Worm (Caenorhabditis elegans) whole organism, early embryonic: ENCODE data around the gene let-23.

Experiments
- B0310.2 ChIP-seq: sonication (generic microtip); optimal IDR thresholded peaks from 2 replicates; lab custom pipeline; 2016; ENCODE audit warnings: mild to moderate bottlenecking, missing genetic modification characterization, missing compliant biosample characterization
- F13C5.2 ChIP-seq: sonication (generic microtip); optimal IDR thresholded peaks from 2 replicates; lab custom pipeline; 2017; ENCODE audit warnings: mild to moderate bottlenecking, missing genetic modification characterization, inconsistent platforms, missing compliant biosample characterization
- aly-1 ChIP-seq: sonication (generic microtip); optimal IDR thresholded peaks from 2 replicates; lab custom pipeline; 2016; ENCODE audit warnings: missing genetic modification characterization, missing compliant biosample characterization
- ama-1 ChIP-seq: fragments of 150-350 bp; optimal IDR thresholded peaks from 2 replicates; lab custom pipeline; 2014
- ceh-13 ChIP-seq: fragments of 200-800 bp; sonication (Bioruptor generic); optimal IDR thresholded peaks from 2 replicates; lab custom pipeline; 2018; ENCODE audit warnings: mild to moderate bottlenecking, missing genetic modification characterization, missing compliant biosample characterization
- ceh-36 ChIP-seq: sonication (generic microtip); optimal IDR thresholded peaks from 2 replicates; lab custom pipeline; 2016; ENCODE audit warnings: missing genetic modification characterization, inconsistent platforms, missing compliant biosample characterization
- ets-7 ChIP-seq: sonication (generic microtip); optimal IDR thresholded peaks from 2 replicates; lab custom pipeline; 2016; ENCODE audit warnings: missing genotype, missing genetic modification characterization, missing compliant biosample characterization
- flt-1 ChIP-seq: fragments of 200-800 bp; sonication (Bioruptor generic); IDR thresholded peaks from 2 replicates; pipeline ENCODE4 v1.3.6; 2022; ENCODE audit warnings: missing genetic modification characterization, missing compliant biosample characterization
- hmbx-1 ChIP-seq: sonication (generic microtip); optimal IDR thresholded peaks from 2 replicates; lab custom pipeline; 2016; ENCODE audit warnings: mild to moderate bottlenecking, missing genetic modification characterization, missing compliant biosample characterization
- hmg-4 ChIP-seq: fragments of 200-800 bp; sonication (Bioruptor generic); optimal IDR thresholded peaks from 2 replicates; lab custom pipeline; 2018; ENCODE audit warnings: mild to moderate bottlenecking, missing genetic modification characterization, missing compliant biosample characterization
- hnd-1 ChIP-seq: sonication (generic microtip); optimal IDR thresholded peaks from 2 replicates; lab custom pipeline; 2016; ENCODE audit warnings: missing genetic modification characterization, missing compliant biosample characterization
- pes-1 ChIP-seq: fragments of 200-800 bp; sonication (Bioruptor generic); IDR thresholded peaks from 2 replicates; pipeline ENCODE4 v1.3.6; 2022; ENCODE audit warnings: missing genetic modification reagents, missing genetic modification characterization, missing compliant biosample characterization
- scrt-1 ChIP-seq: fragments of 200-800 bp; sonication (Bioruptor generic); IDR thresholded peaks from 2 replicates; pipeline ENCODE4 v1.3.6; 2022; ENCODE audit warnings: missing genetic modification characterization, missing compliant biosample characterization
- sea-1 ChIP-seq: fragments of 200-800 bp; sonication (Bioruptor generic); conservative IDR thresholded peaks from 2 replicates; pipeline ENCODE4 v1.3.6; 2022; ENCODE audit warnings: missing genetic modification characterization, missing compliant biosample characterization
- tbx-11 ChIP-seq: fragments of 200-800 bp; sonication (Bioruptor generic); IDR thresholded peaks from 2 replicates; pipeline ENCODE4 v1.3.6; 2022; ENCODE audit warnings: missing genetic modification characterization, missing compliant biosample characterization
- tbx-37 ChIP-seq: fragments of 200-800 bp; sonication (Bioruptor generic); conservative IDR thresholded peaks from 2 replicates; pipeline ENCODE4 v1.3.6; 2022; ENCODE audit warnings: missing genetic modification reagents, missing genetic modification characterization, missing compliant biosample characterization
- tra-4 ChIP-seq: sonication (generic microtip); optimal IDR thresholded peaks from 2 replicates; lab custom pipeline; 2017; ENCODE audit warnings: missing genetic modification characterization, missing compliant biosample characterization

Gene let-23

ce11 chrII:9197212-9197611 lies at the start of gene let-23:
Gene let-23, plus strand, starts transcription at chrII:9197512.
- TF ChIP-seq hmbx-1 (tag; lab: Kevin White, UChicago) (no peak), tbx-37 (GFP tag; lab: Robert Waterston, UW) (no peak), ets-7 (no peak), hnd-1 (tag; lab: Kevin White, UChicago) (no peak)

- TF ChIP-seq pes-1 (GFP tag; lab: Robert Waterston, UW) (no peak), F13C5.2 (tag; lab: Kevin White, UChicago) (no peak), aly-1 (tag; lab: Kevin White, UChicago) (no peak), sea-1 (GFP tag; lab: Robert Waterston, UW) (no peak), ets-7 (no peak), scrt-1 (GFP tag; lab: Robert Waterston, UW) (no peak), ama-1 (lab: Kevin White, UChicago) (no peak), hnd-1 (tag; lab: Kevin White, UChicago) (no peak), ceh-36 (tag; lab: Kevin White, UChicago) (no peak), B0310.2 (no peak), tra-4 (tag; lab: Kevin White, UChicago) (no peak), tbx-37 (GFP tag; lab: Robert Waterston, UW) (no peak), hmg-4 (GFP tag; lab: Kevin White, UChicago) (no peak), ceh-13 (GFP tag; lab: Kevin White, UChicago) (no peak), tbx-11 (GFP tag; lab: Robert Waterston, UW) (no peak), flt-1 (GFP tag; lab: Robert Waterston, UW) (no peak), hmbx-1 (tag; lab: Kevin White, UChicago) (no peak)
Observed at ce11 chrII:9148079-9148478, 49.2 kb upstream of the let-23 start.

ce11 chrII:9152231-9152630 lies 45.1 kb upstream of the let-23 start, which contains the start of gene col-78:
Gene col-78, plus strand, starts transcription at chrII:9152531.
- no peak for TF ChIP-seq pes-1 (GFP tag; lab: Robert Waterston, UW)
- TF ChIP-seq ets-7: no peak
- TF ChIP-seq hmg-4 (GFP tag; lab: Kevin White, UChicago): no peak
- no peak for TF ChIP-seq hmbx-1 (tag; lab: Kevin White, UChicago)
- TF ChIP-seq ama-1 (lab: Kevin White, UChicago): no peak
- TF ChIP-seq sea-1 (GFP tag; lab: Robert Waterston, UW): no peak
- TF ChIP-seq ceh-13 (GFP tag; lab: Kevin White, UChicago): no peak
- TF ChIP-seq B0310.2: no peak
- no peak for TF ChIP-seq tbx-11 (GFP tag; lab: Robert Waterston, UW)
- no peak for TF ChIP-seq hnd-1 (tag; lab: Kevin White, UChicago)
- no peak for TF ChIP-seq tra-4 (tag; lab: Kevin White, UChicago)
- TF ChIP-seq aly-1 (tag; lab: Kevin White, UChicago): no peak
- no peak for TF ChIP-seq F13C5.2 (tag; lab: Kevin White, UChicago)
- no peak for TF ChIP-seq ceh-36 (tag; lab: Kevin White, UChicago)
- no peak for TF ChIP-seq tbx-37 (GFP tag; lab: Robert Waterston, UW)
- no peak for TF ChIP-seq scrt-1 (GFP tag; lab: Robert Waterston, UW)
- no peak for TF ChIP-seq flt-1 (GFP tag; lab: Robert Waterston, UW)

ce11 chrII:9154339-9154738 lies 43.0 kb upstream of the let-23 start:
- no peak for TF ChIP-seq scrt-1 (GFP tag; lab: Robert Waterston, UW)
- TF ChIP-seq pes-1 (GFP tag; lab: Robert Waterston, UW): no peak
- TF ChIP-seq B0310.2: no peak
- TF ChIP-seq flt-1 (GFP tag; lab: Robert Waterston, UW): no peak
- no peak for TF ChIP-seq ama-1 (lab: Kevin White, UChicago)
- no peak for TF ChIP-seq hmg-4 (GFP tag; lab: Kevin White, UChicago)

ce11 chrII:9156277-9156676 lies 41.0 kb upstream of the let-23 start:
- TF ChIP-seq flt-1 (GFP tag; lab: Robert Waterston, UW) (no peak), ets-7 (no peak), ceh-36 (tag; lab: Kevin White, UChicago) (no peak), tra-4 (tag; lab: Kevin White, UChicago) (no peak), tbx-37 (GFP tag; lab: Robert Waterston, UW) (no peak), hnd-1 (tag; lab: Kevin White, UChicago) (no peak), sea-1 (GFP tag; lab: Robert Waterston, UW) (no peak), ceh-13 (GFP tag; lab: Kevin White, UChicago) (no peak), pes-1 (GFP tag; lab: Robert Waterston, UW) (no peak), B0310.2 (no peak), aly-1 (tag; lab: Kevin White, UChicago) (no peak), scrt-1 (GFP tag; lab: Robert Waterston, UW) (no peak)

ce11 chrII:9157125-9157524 lies 40.2 kb upstream of the let-23 start:
- TF ChIP-seq hmg-4 (GFP tag; lab: Kevin White, UChicago): no peak
- TF ChIP-seq flt-1 (GFP tag; lab: Robert Waterston, UW): no peak
- TF ChIP-seq ceh-13 (GFP tag; lab: Kevin White, UChicago): no peak
- no peak for TF ChIP-seq hnd-1 (tag; lab: Kevin White, UChicago)
- no peak for TF ChIP-seq aly-1 (tag; lab: Kevin White, UChicago)
- TF ChIP-seq hmbx-1 (tag; lab: Kevin White, UChicago): no peak

DNA sequence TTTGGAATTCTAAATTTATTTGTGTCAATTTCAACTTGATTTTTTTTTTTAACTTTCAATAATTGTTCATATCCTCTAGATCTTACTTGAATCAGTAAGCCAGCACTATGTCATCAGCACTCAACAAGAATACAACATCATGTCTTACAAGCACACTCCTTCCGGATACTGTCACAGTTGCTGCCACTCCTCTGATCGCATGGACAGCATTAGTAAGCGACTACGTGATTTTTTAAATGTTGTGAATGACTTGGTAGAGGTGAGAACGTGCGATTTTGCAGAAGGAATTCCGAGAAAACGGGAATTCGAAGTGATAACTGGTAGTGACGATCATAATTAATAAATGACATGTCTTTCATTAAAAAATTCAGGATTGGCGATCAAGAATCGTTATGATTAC lies 39.3 kb upstream of the let-23 start, which contains the start of gene oac-54:
Gene oac-54 (plus strand): TSS at position 83 of the 400 bp plus-strand sequence.
- TF ChIP-seq F13C5.2 (tag; lab: Kevin White, UChicago): no peak
- TF ChIP-seq flt-1 (GFP tag; lab: Robert Waterston, UW): no peak
- TF ChIP-seq B0310.2: no peak
- TF ChIP-seq tbx-11 (GFP tag; lab: Robert Waterston, UW): no peak
- no peak for TF ChIP-seq hmg-4 (GFP tag; lab: Kevin White, UChicago)
- TF ChIP-seq scrt-1 (GFP tag; lab: Robert Waterston, UW): no peak
- TF ChIP-seq aly-1 (tag; lab: Kevin White, UChicago): no peak
- no peak for TF ChIP-seq hmbx-1 (tag; lab: Kevin White, UChicago)
- no peak for TF ChIP-seq tbx-37 (GFP tag; lab: Robert Waterston, UW)
- TF ChIP-seq ama-1 (lab: Kevin White, UChicago): no peak
- TF ChIP-seq ceh-13 (GFP tag; lab: Kevin White, UChicago): no peak
- no peak for TF ChIP-seq tra-4 (tag; lab: Kevin White, UChicago)
- TF ChIP-seq ets-7: no peak
- TF ChIP-seq ceh-36 (tag; lab: Kevin White, UChicago): no peak
- no peak for TF ChIP-seq pes-1 (GFP tag; lab: Robert Waterston, UW)
